ENCODE assay signal across 1 fruit fly cellular context in the genomic region with DNA sequence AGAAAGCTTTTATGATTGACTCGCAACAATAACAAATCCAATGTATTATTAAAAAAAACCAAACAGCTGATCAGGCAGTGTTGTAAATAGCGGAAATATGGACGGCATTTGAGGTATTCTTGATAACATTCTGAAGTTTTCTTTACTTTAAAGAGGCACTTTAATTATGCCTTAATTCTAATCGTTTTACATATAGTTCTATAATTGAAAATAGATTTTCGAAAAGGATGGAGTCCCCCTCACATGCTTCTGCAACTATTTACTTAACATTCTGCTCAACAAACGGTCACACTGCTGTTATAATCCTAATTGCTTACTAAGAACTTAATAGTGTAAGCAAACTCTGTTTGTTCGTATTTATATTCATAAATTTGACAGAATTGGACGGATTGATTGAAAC.
TF ChIP-seq lines count a peak whose summit lies in the region.

TSS of gene CG10068 (minus strand) at position 62 of the 400 bp plus-strand sequence.

TF ChIP-seq in whole organism, embryonic, 481 proteins besides CTCF, POLR2A, EP300 and RAD21 (continued from another document and continues in another):
- peak; percentile 83 for TF ChIP-seq jumu (GFP tag; optimal IDR thresholded peaks at IDR 0.05; lab: Kevin White, UChicago)
- TF ChIP-seq cato (GFP tag; optimal IDR thresholded peaks at IDR 0.05; lab: Kevin White, UChicago; ENCODE audit: borderline replicate concordance) = peak; percentile 64
- TF ChIP-seq fu2 (GFP tag; optimal IDR thresholded peaks at IDR 0.05; lab: Kevin White, UChicago) = peak; percentile 71
- TF ChIP-seq ash1 (GFP tag; optimal IDR thresholded peaks at IDR 0.05; lab: Kevin White, UChicago) = no peak
- peak; percentile 79 for TF ChIP-seq CG33557 (GFP tag; optimal IDR thresholded peaks at IDR 0.05; lab: Kevin White, UChicago)
- TF ChIP-seq D19B (GFP tag; optimal IDR thresholded peaks at IDR 0.05; lab: Kevin White, UChicago) = peak; percentile 58
- no peak for TF ChIP-seq br (optimal IDR thresholded peaks at IDR 0.05; lab: Kevin White, UChicago)
- peak; percentile 83 for TF ChIP-seq Camta (GFP tag; optimal IDR thresholded peaks at IDR 0.05; lab: Kevin White, UChicago)
- peak; percentile 87 for TF ChIP-seq mam (GFP tag; optimal IDR thresholded peaks at IDR 0.05; lab: Kevin White, UChicago)
- TF ChIP-seq tx (GFP tag; optimal IDR thresholded peaks at IDR 0.05; lab: Kevin White, UChicago) = peak; percentile 80
- TF ChIP-seq CG10654 (GFP tag; optimal IDR thresholded peaks at IDR 0.05; lab: Kevin White, UChicago) = peak; percentile 83
- peak; percentile 54 for TF ChIP-seq CG4282 (GFP tag; optimal IDR thresholded peaks at IDR 0.05; lab: Kevin White, UChicago)
- peak; percentile 85 for TF ChIP-seq CG11247 (GFP tag; IDR thresholded peaks at IDR 0.05; lab: Robert Waterston, UW)
- peak in 1 of 2 experiments; percentile 57 for TF ChIP-seq insv (GFP tag; optimal IDR thresholded peaks at IDR 0.05; lab: Kevin White, UChicago)
- TF ChIP-seq H15 (GFP tag; IDR thresholded peaks at IDR 0.05; lab: Robert Waterston, UW) = peak; percentile 90
- peak; percentile 90 for TF ChIP-seq CG10959 (GFP tag; IDR thresholded peaks at IDR 0.05; lab: Robert Waterston, UW)
- TF ChIP-seq CG18476 (GFP tag; optimal IDR thresholded peaks at IDR 0.05; lab: Kevin White, UChicago) = peak; percentile 91
- TF ChIP-seq peb (GFP tag; IDR thresholded peaks at IDR 0.05; lab: Robert Waterston, UW) = peak; percentile 76
- TF ChIP-seq B-H1 (GFP tag; IDR thresholded peaks at IDR 0.05; lab: Robert Waterston, UW) = peak; percentile 86
- TF ChIP-seq CG8089 (GFP tag; optimal IDR thresholded peaks at IDR 0.05; lab: Kevin White, UChicago) = peak; percentile 78
- peak; percentile 87 for TF ChIP-seq Dad (GFP tag; optimal IDR thresholded peaks at IDR 0.05; lab: Kevin White, UChicago)
- peak; percentile 64; the same call in 2 of the 3 replicates for TF ChIP-seq CG2889 (GFP tag; IDR thresholded peaks at IDR 0.05; lab: Robert Waterston, UW)
- TF ChIP-seq Lim3 (GFP tag; IDR thresholded peaks at IDR 0.05; lab: Robert Waterston, UW) = peak; percentile 50; the same call in 1 of the 2 replicates
- TF ChIP-seq yki (optimal IDR thresholded peaks at IDR 0.05; lab: Kevin White, UChicago) = no peak
- peak; percentile 83 for TF ChIP-seq Fer3 (tag; optimal IDR thresholded peaks at IDR 0.05; lab: Kevin White, UChicago)
- peak; percentile 92 for TF ChIP-seq dysf (GFP tag; IDR thresholded peaks at IDR 0.05; lab: Robert Waterston, UW)
- TF ChIP-seq D19A (tag; optimal IDR thresholded peaks at IDR 0.05; lab: Kevin White, UChicago) = peak; percentile 83
- TF ChIP-seq vnd (GFP tag; IDR thresholded peaks at IDR 0.05; lab: Robert Waterston, UW; ENCODE audit: partially characterized antibody) = no peak
- peak; percentile 79 for TF ChIP-seq CG12219 (GFP tag; optimal IDR thresholded peaks at IDR 0.05; lab: Kevin White, UChicago)
- TF ChIP-seq exex (tag; optimal IDR thresholded peaks at IDR 0.05; lab: Kevin White, UChicago) = peak; percentile 85
- peak; percentile 87 for TF ChIP-seq CG9609 (GFP tag; optimal IDR thresholded peaks at IDR 0.05; lab: Kevin White, UChicago)
- TF ChIP-seq CG6175 (GFP tag; IDR thresholded peaks at IDR 0.05; lab: Robert Waterston, UW) = peak; percentile 58; the same call in 1 of the 3 replicates
- TF ChIP-seq tap (tag; optimal IDR thresholded peaks at IDR 0.05; lab: Kevin White, UChicago) = peak; percentile 77
- peak in 1 of 2 experiments; percentile 74 for TF ChIP-seq Eip74EF (GFP tag; optimal IDR thresholded peaks at IDR 0.05; lab: Kevin White, UChicago)
- peak; percentile 85 for TF ChIP-seq CG11398 (GFP tag; optimal IDR thresholded peaks at IDR 0.05; lab: Kevin White, UChicago)
- peak; percentile 88 for TF ChIP-seq ems (GFP tag; optimal IDR thresholded peaks at IDR 0.05; lab: Kevin White, UChicago)
- TF ChIP-seq repo (GFP tag; optimal IDR thresholded peaks at IDR 0.05; lab: Kevin White, UChicago) = peak; percentile 72
- TF ChIP-seq kay (GFP tag; optimal IDR thresholded peaks at IDR 0.05; lab: Kevin White, UChicago) = peak; percentile 78
- peak; percentile 59; the same call in 1 of the 2 replicates for TF ChIP-seq sna (GFP tag; IDR thresholded peaks at IDR 0.05; lab: Robert Waterston, UW; ENCODE audit: partially characterized antibody)
- peak; percentile 40; the same call in 1 of the 2 replicates for TF ChIP-seq Dip2 (GFP tag; IDR thresholded peaks at IDR 0.05; lab: Robert Waterston, UW)
- peak; percentile 63 for TF ChIP-seq nom (GFP tag; optimal IDR thresholded peaks at IDR 0.05; lab: Kevin White, UChicago)
- TF ChIP-seq ac (GFP tag; optimal IDR thresholded peaks at IDR 0.05; lab: Kevin White, UChicago) = peak; percentile 43
- no peak for TF ChIP-seq cg (GFP tag; optimal IDR thresholded peaks at IDR 0.05; lab: Kevin White, UChicago)
- no peak; the same call in 1 of the 2 replicates for TF ChIP-seq al (GFP tag; IDR thresholded peaks at IDR 0.05; lab: Robert Waterston, UW)
- TF ChIP-seq E2f2 (GFP tag; IDR thresholded peaks at IDR 0.05; lab: Robert Waterston, UW) = peak; percentile 70
- no peak for TF ChIP-seq tna (GFP tag; IDR thresholded peaks at IDR 0.05; lab: Robert Waterston, UW; ENCODE audit: partially characterized antibody)
- TF ChIP-seq chn (GFP tag; optimal IDR thresholded peaks at IDR 0.05; lab: Kevin White, UChicago) = peak; percentile 89
- TF ChIP-seq Optix (GFP tag; IDR thresholded peaks at IDR 0.05; lab: Robert Waterston, UW) = peak; percentile 83
- TF ChIP-seq croc (GFP tag; conservative IDR thresholded peaks at IDR 0.05; lab: Robert Waterston, UW) = peak; percentile 77
- TF ChIP-seq CG15011 (GFP tag; optimal IDR thresholded peaks at IDR 0.05; lab: Kevin White, UChicago) = peak; percentile 79
- TF ChIP-seq CG16863 (GFP tag; optimal IDR thresholded peaks at IDR 0.05; lab: Kevin White, UChicago) = peak; percentile 89
- peak; percentile 77 for TF ChIP-seq CG16815 (GFP tag; optimal IDR thresholded peaks at IDR 0.05; lab: Kevin White, UChicago)
- peak; percentile 56 for TF ChIP-seq CG6654 (GFP tag; optimal IDR thresholded peaks at IDR 0.05; lab: Kevin White, UChicago)
- TF ChIP-seq Tbp (GFP tag; optimal IDR thresholded peaks at IDR 0.05; lab: Kevin White, UChicago) = no peak
- TF ChIP-seq aop (GFP tag; IDR thresholded peaks at IDR 0.05; lab: Robert Waterston, UW) = 0 out of 2 replicates have a peak, but pooled peaks have one; percentile 79
- TF ChIP-seq zen2 (GFP tag; IDR thresholded peaks at IDR 0.05; lab: Robert Waterston, UW; ENCODE audit: partially characterized antibody) = 0 out of 3 replicates have a peak, but pooled peaks have one; percentile 6
- peak; percentile 77 for TF ChIP-seq CG12769 (tag; optimal IDR thresholded peaks at IDR 0.05; lab: Kevin White, UChicago)
- TF ChIP-seq CG11560 (tag; IDR thresholded peaks at IDR 0.05; lab: Robert Waterston, UW) = no peak
- no peak for TF ChIP-seq mld (GFP tag; IDR thresholded peaks at IDR 0.05; lab: Robert Waterston, UW; ENCODE audit: partially characterized antibody)
- TF ChIP-seq ERR (GFP tag; optimal IDR thresholded peaks at IDR 0.05; lab: Kevin White, UChicago) = peak; percentile 76
- TF ChIP-seq amos (GFP tag; IDR thresholded peaks at IDR 0.05; lab: Robert Waterston, UW; ENCODE audit: partially characterized antibody) = no peak
- peak; percentile 91 for TF ChIP-seq Elba2 (GFP tag; optimal IDR thresholded peaks at IDR 0.05; lab: Kevin White, UChicago)
- peak; percentile 88 for TF ChIP-seq CG15601 (tag; optimal IDR thresholded peaks at IDR 0.05; lab: Kevin White, UChicago)
- peak; percentile 81 for TF ChIP-seq Oaz (GFP tag; IDR thresholded peaks at IDR 0.05; lab: Robert Waterston, UW)
- TF ChIP-seq CG12391 (tag; optimal IDR thresholded peaks at IDR 0.05; lab: Kevin White, UChicago) = peak; percentile 95
- peak; percentile 76 for TF ChIP-seq fd3F (GFP tag; optimal IDR thresholded peaks at IDR 0.05; lab: Kevin White, UChicago)
- peak; percentile 90 for TF ChIP-seq CG2678 (tag; optimal IDR thresholded peaks at IDR 0.05; lab: Kevin White, UChicago)
- TF ChIP-seq CG6765 (GFP tag; optimal IDR thresholded peaks at IDR 0.05; lab: Kevin White, UChicago) = peak; percentile 69
- TF ChIP-seq sim (GFP tag; IDR thresholded peaks at IDR 0.05; lab: Robert Waterston, UW) = peak; percentile 91
- TF ChIP-seq pum (GFP tag; optimal IDR thresholded peaks at IDR 0.05; lab: Kevin White, UChicago) = peak; percentile 85
- peak; percentile 83 for TF ChIP-seq CG4854 (GFP tag; optimal IDR thresholded peaks at IDR 0.05; lab: Kevin White, UChicago)
- no peak for TF ChIP-seq HLHmδ (GFP tag; optimal IDR thresholded peaks at IDR 0.05; lab: Kevin White, UChicago)
- peak; percentile 44 for TF ChIP-seq CG3995 (GFP tag; optimal IDR thresholded peaks at IDR 0.05; lab: Kevin White, UChicago)
- TF ChIP-seq Ada2b (GFP tag; IDR thresholded peaks at IDR 0.05; lab: Robert Waterston, UW) = peak; percentile 88
- TF ChIP-seq HHEX (GFP tag; optimal IDR thresholded peaks at IDR 0.05; lab: Kevin White, UChicago) = peak; percentile 84
- peak; percentile 87 for TF ChIP-seq CG13624 (GFP tag; optimal IDR thresholded peaks at IDR 0.05; lab: Kevin White, UChicago)
- peak; percentile 88 for TF ChIP-seq CG31441 (GFP tag; IDR thresholded peaks at IDR 0.05; lab: Robert Waterston, UW)
- TF ChIP-seq nerfin-2 (GFP tag; IDR thresholded peaks at IDR 0.05; lab: Robert Waterston, UW; ENCODE audit: partially characterized antibody) = no peak
- no peak for TF ChIP-seq cad (GFP tag; optimal IDR thresholded peaks at IDR 0.05; lab: Kevin White, UChicago)
- TF ChIP-seq emc (GFP tag; optimal IDR thresholded peaks at IDR 0.05; lab: Kevin White, UChicago) = peak; percentile 69
- peak; percentile 87 for TF ChIP-seq CG12299 (tag; optimal IDR thresholded peaks at IDR 0.05; lab: Kevin White, UChicago)
- TF ChIP-seq gro (GFP tag; optimal IDR thresholded peaks at IDR 0.05; lab: Kevin White, UChicago) = peak; percentile 90
- TF ChIP-seq tin (GFP tag; optimal IDR thresholded peaks at IDR 0.05; lab: Kevin White, UChicago) = peak; percentile 86
- peak; percentile 90 for TF ChIP-seq CG17361 (GFP tag; IDR thresholded peaks at IDR 0.05; lab: Robert Waterston, UW)
- peak; percentile 56 for TF ChIP-seq Myb (GFP tag; optimal IDR thresholded peaks at IDR 0.05; lab: Kevin White, UChicago)
- peak; percentile 72 for TF ChIP-seq sug (tag; optimal IDR thresholded peaks at IDR 0.05; lab: Kevin White, UChicago)
- TF ChIP-seq pb (GFP tag; optimal IDR thresholded peaks at IDR 0.05; lab: Kevin White, UChicago) = peak; percentile 61
- TF ChIP-seq CG33213 (GFP tag; optimal IDR thresholded peaks at IDR 0.05; lab: Kevin White, UChicago) = peak; percentile 94
- peak; percentile 60 for TF ChIP-seq mirr (GFP tag; optimal IDR thresholded peaks at IDR 0.05; lab: Kevin White, UChicago)
- TF ChIP-seq E2f1 (GFP tag; IDR thresholded peaks at IDR 0.05; lab: Robert Waterston, UW) = peak; percentile 90
- TF ChIP-seq CG13287 (GFP tag; IDR thresholded peaks at IDR 0.05; lab: Robert Waterston, UW; ENCODE audit: partially characterized antibody) = peak; percentile 61
- peak; percentile 92 for TF ChIP-seq H2.0 (GFP tag; IDR thresholded peaks at IDR 0.05; lab: Robert Waterston, UW)
- peak; percentile 61 for TF ChIP-seq TFAM (GFP tag; optimal IDR thresholded peaks at IDR 0.05; lab: Kevin White, UChicago)
- TF ChIP-seq CG3065 (GFP tag; optimal IDR thresholded peaks at IDR 0.05; lab: Kevin White, UChicago) = peak; percentile 52
- peak; percentile 81 for TF ChIP-seq tio (GFP tag; optimal IDR thresholded peaks at IDR 0.05; lab: Kevin White, UChicago)
- peak; percentile 64 for TF ChIP-seq pzg (GFP tag; optimal IDR thresholded peaks at IDR 0.05; lab: Kevin White, UChicago)
- TF ChIP-seq sc (optimal IDR thresholded peaks at IDR 0.05; lab: Kevin White, UChicago) = no peak
- peak; percentile 69 for TF ChIP-seq sc (GFP tag; optimal IDR thresholded peaks at IDR 0.05; lab: Kevin White, UChicago)
- peak; percentile 92 for TF ChIP-seq CHES-1-like (GFP tag; optimal IDR thresholded peaks at IDR 0.05; lab: Kevin White, UChicago)
- TF ChIP-seq odd (GFP tag; optimal IDR thresholded peaks at IDR 0.05; lab: Kevin White, UChicago) = peak; percentile 42
- TF ChIP-seq Ravus (GFP tag; IDR thresholded peaks at IDR 0.05; lab: Robert Waterston, UW) = peak; percentile 21
- TF ChIP-seq CG6854 (GFP tag; optimal IDR thresholded peaks at IDR 0.05; lab: Kevin White, UChicago) = peak; percentile 77
- TF ChIP-seq btn (GFP tag; optimal IDR thresholded peaks at IDR 0.05; lab: Kevin White, UChicago) = peak; percentile 85
- peak; percentile 39; the same call in 1 of the 2 replicates for TF ChIP-seq CG10321 (GFP tag; IDR thresholded peaks at IDR 0.05; lab: Robert Waterston, UW)
- peak; percentile 89 for TF ChIP-seq CG7372 (GFP tag; IDR thresholded peaks at IDR 0.05; lab: Robert Waterston, UW)
- TF ChIP-seq CG9797 (GFP tag; optimal IDR thresholded peaks at IDR 0.05; lab: Kevin White, UChicago) = peak; percentile 69
- TF ChIP-seq scrt (GFP tag; optimal IDR thresholded peaks at IDR 0.05; lab: Kevin White, UChicago) = peak; percentile 64
- TF ChIP-seq MTF-1 (GFP tag; optimal IDR thresholded peaks at IDR 0.05; lab: Kevin White, UChicago; ENCODE audit: borderline replicate concordance) = peak; percentile 70
- TF ChIP-seq CG13424 (tag; optimal IDR thresholded peaks at IDR 0.05; lab: Kevin White, UChicago) = peak; percentile 88
- peak; percentile 60 for TF ChIP-seq HmgD (GFP tag; optimal IDR thresholded peaks at IDR 0.05; lab: Kevin White, UChicago)
- peak; percentile 92 for TF ChIP-seq sens-2 (GFP tag; IDR thresholded peaks at IDR 0.05; lab: Robert Waterston, UW)
- TF ChIP-seq Max (GFP tag; optimal IDR thresholded peaks at IDR 0.05; lab: Kevin White, UChicago) = peak; percentile 91
- no peak for TF ChIP-seq CG7963 (GFP tag; IDR thresholded peaks at IDR 0.05; lab: Robert Waterston, UW; ENCODE audit: partially characterized antibody)
- TF ChIP-seq CG10565 (GFP tag; optimal IDR thresholded peaks at IDR 0.05; lab: Kevin White, UChicago) = peak; percentile 69
- TF ChIP-seq CG1603 (tag; optimal IDR thresholded peaks at IDR 0.05; lab: Kevin White, UChicago) = peak; percentile 89
- TF ChIP-seq CG7745 (tag; optimal IDR thresholded peaks at IDR 0.05; lab: Kevin White, UChicago) = no peak
- peak; percentile 38 for TF ChIP-seq disco-r (GFP tag; optimal IDR thresholded peaks at IDR 0.05; lab: Kevin White, UChicago)
- TF ChIP-seq pho (GFP tag; optimal IDR thresholded peaks at IDR 0.05; lab: Kevin White, UChicago) = peak; percentile 84
- TF ChIP-seq hkb (optimal IDR thresholded peaks at IDR 0.05; lab: Kevin White, UChicago) = no peak
- TF ChIP-seq hkb (GFP tag; IDR thresholded peaks at IDR 0.05; lab: Robert Waterston, UW) = peak; percentile 95
- peak; percentile 17; the same call in 1 of the 3 replicates for TF ChIP-seq jigr1 (GFP tag; IDR thresholded peaks at IDR 0.05; lab: Robert Waterston, UW)
- TF ChIP-seq CG6272 (GFP tag; IDR thresholded peaks at IDR 0.05; lab: Robert Waterston, UW) = no peak; the same call in 1 of the 2 replicates
- TF ChIP-seq CG17385 (GFP tag; optimal IDR thresholded peaks at IDR 0.05; lab: Kevin White, UChicago) = peak; percentile 84
